Worm (Caenorhabditis elegans): Measurements from ENCODE around the gene cyn-11.

ce11 chrII:8703729-8704128 lies 12.4 kb downstream of the cyn-11 start, which contains the start of gene ceh-7:
- TF ChIP-seq hmg-4 (GFP tag; optimal IDR thresholded peaks at IDR 0.05) (no peak), ceh-36 (tag; optimal IDR thresholded peaks at IDR 0.05) (no peak), pes-1 (GFP tag; IDR thresholded peaks at IDR 0.05) (no peak), ama-1 (optimal IDR thresholded peaks at IDR 0.05) (no peak), ets-7 (tag; optimal IDR thresholded peaks at IDR 0.05) (no peak), scrt-1 (GFP tag; IDR thresholded peaks at IDR 0.05) (no peak), B0310.2 (tag; optimal IDR thresholded peaks at IDR 0.05) (no peak), tra-4 (tag; optimal IDR thresholded peaks at IDR 0.05) (no peak), hmbx-1 (tag; optimal IDR thresholded peaks at IDR 0.05) (no peak), tbx-37 (GFP tag; conservative IDR thresholded peaks at IDR 0.05) (no peak), F13C5.2 (tag; optimal IDR thresholded peaks at IDR 0.05) (no peak), flt-1 (GFP tag; IDR thresholded peaks at IDR 0.05) (no peak)
